Worm (Caenorhabditis elegans): ENCODE results near the gene C08E8.9.
"Not testable (repeated sequence)": the region's sequence is repeated elsewhere in the genome, so short reads cannot be mapped to it uniquely, and the experiment has no call there.

- not testable (repeated sequence) for TF ChIP-seq egl-27, pqm-1, unc-39, zag-1 (tag; optimal IDR thresholded peaks at IDR 0.05)
Measured at ce11 chrV:18404767-18405166, 40.1 kb downstream of the C08E8.9 start, which contains the start of gene srh-209.

Measured in whole organism, L3 larva.